Worm (Caenorhabditis elegans): ENCODE measurements around the gene lgc-29.

ce11 chrV:4094740-4095139 lies 44.0 kb upstream of the lgc-29 start, which contains the start of gene nhr-181:
- TF ChIP-seq pax-3 (tag; optimal IDR thresholded peaks at IDR 0.05) (no peak), snpc-4 (tag; optimal IDR thresholded peaks at IDR 0.05) (no peak), ztf-11 (tag; optimal IDR thresholded peaks at IDR 0.05) (no peak), blmp-1 (tag; optimal IDR thresholded peaks at IDR 0.05) (no peak), egl-13 (tag; optimal IDR thresholded peaks at IDR 0.05) (no peak)

Data from whole organism, L1 larva.